Worm (Caenorhabditis elegans) whole organism, late embryonic: Measurements from ENCODE around the gene T19H5.7.

Experiments used
- C08G9.2 ChIP-seq: sonication (generic microtip); optimal IDR thresholded peaks from 2 replicates; lab custom pipeline; 2016; ENCODE audit warnings: mild to moderate bottlenecking, missing genetic modification characterization, moderate library complexity, missing compliant biosample characterization
- C38D4.7 ChIP-seq: fragments of 200-800 bp; sonication (Bioruptor generic); optimal IDR thresholded peaks from 2 replicates; lab custom pipeline; 2018; ENCODE audit warnings: mild to moderate bottlenecking, missing genetic modification characterization, moderate library complexity, missing compliant biosample characterization
- F13H6.1 ChIP-seq: sonication (generic microtip); optimal IDR thresholded peaks from 2 replicates; lab custom pipeline; 2016; ENCODE audit warnings: missing genetic modification characterization, missing compliant biosample characterization
- ama-1 ChIP-seq: fragments of 150-350 bp; optimal IDR thresholded peaks from 2 replicates; lab custom pipeline; 2014
- ceh-18 ChIP-seq: sonication (generic microtip); optimal IDR thresholded peaks from 2 replicates; lab custom pipeline; 2016; ENCODE audit warnings: missing genetic modification characterization, missing compliant biosample characterization
- ceh-31 ChIP-seq: sonication (generic microtip); optimal IDR thresholded peaks from 2 replicates; lab custom pipeline; 2016; ENCODE audit warnings: missing genetic modification characterization, missing compliant biosample characterization
- ceh-45 ChIP-seq: fragments of 200-800 bp; sonication (Bioruptor generic); IDR thresholded peaks from 2 replicates; pipeline ENCODE4 v1.3.6; 2022; ENCODE audit warnings: missing genetic modification reagents, missing genetic modification characterization, missing compliant biosample characterization
- ceh-48 ChIP-seq: sonication (generic microtip); optimal IDR thresholded peaks from 2 replicates; lab custom pipeline; 2016; ENCODE audit warnings: missing genetic modification characterization, inconsistent platforms, missing compliant biosample characterization
- ceh-6 ChIP-seq: fragments of 200-800 bp; sonication (Bioruptor generic); optimal IDR thresholded peaks from 2 replicates; lab custom pipeline; 2018; ENCODE audit warnings: mild to moderate bottlenecking, missing genetic modification characterization, missing compliant biosample characterization
- ceh-9 ChIP-seq: sonication (generic microtip); optimal IDR thresholded peaks from 2 replicates; lab custom pipeline; 2016; ENCODE audit warnings: mild to moderate bottlenecking, missing genetic modification characterization, inconsistent platforms, missing compliant biosample characterization
- che-1 ChIP-seq: sonication (generic microtip); optimal IDR thresholded peaks from 2 replicates; lab custom pipeline; 2016; ENCODE audit warnings: mild to moderate bottlenecking, missing genetic modification characterization, missing compliant biosample characterization
- dmd-4 ChIP-seq: sonication (generic microtip); optimal IDR thresholded peaks from 2 replicates; lab custom pipeline; 2016; ENCODE audit warnings: borderline replicate concordance, missing genetic modification characterization, missing compliant biosample characterization
- elt-2 ChIP-seq: sonication (generic microtip); optimal IDR thresholded peaks from 2 replicates; lab custom pipeline; 2016; ENCODE audit warnings: missing genetic modification reagents, missing genetic modification characterization, missing compliant biosample characterization
- fax-1 ChIP-seq: sonication (generic microtip); optimal IDR thresholded peaks from 2 replicates; lab custom pipeline; 2016; ENCODE audit warnings: missing genotype, missing genetic modification characterization, missing compliant biosample characterization
- fkh-10 ChIP-seq: fragments of 150-350 bp; optimal IDR thresholded peaks from 2 replicates; lab custom pipeline; 2014; ENCODE audit warnings: missing biosample characterization, missing genetic modification reagents, missing genetic modification characterization
- hlh-13 ChIP-seq: fragments of 200-800 bp; sonication (Bioruptor generic); optimal IDR thresholded peaks from 2 replicates; lab custom pipeline; 2018; ENCODE audit warnings: mild to moderate bottlenecking, missing genetic modification characterization, missing compliant biosample characterization
- hlh-30 ChIP-seq: sonication (generic microtip); optimal IDR thresholded peaks from 2 replicates; lab custom pipeline; 2017; ENCODE audit warnings: antibody characterized with exemption, missing genetic modification characterization, missing compliant biosample characterization; ENCODE audit not compliant: insufficient read depth
- hlh-8 ChIP-seq: sonication (generic microtip); optimal IDR thresholded peaks from 2 replicates; lab custom pipeline; 2016; ENCODE audit warnings: missing genotype, missing genetic modification characterization, missing compliant biosample characterization
- lim-6 ChIP-seq: sonication (generic microtip); optimal IDR thresholded peaks from 2 replicates; lab custom pipeline; 2016; ENCODE audit warnings: missing genetic modification characterization, missing compliant biosample characterization
- lin-11 ChIP-seq: fragments of 200-800 bp; sonication (Bioruptor generic); optimal IDR thresholded peaks from 2 replicates; lab custom pipeline; 2018; ENCODE audit warnings: mild to moderate bottlenecking, missing genetic modification characterization, missing compliant biosample characterization
- nfya-1 ChIP-seq: sonication (generic microtip); optimal IDR thresholded peaks from 2 replicates; lab custom pipeline; 2017; ENCODE audit warnings: missing genetic modification characterization, mild to moderate bottlenecking, missing compliant biosample characterization, antibody characterized with exemption, moderate library complexity
- nhr-232 ChIP-seq: sonication (generic microtip); optimal IDR thresholded peaks from 2 replicates; lab custom pipeline; 2016; ENCODE audit warnings: missing genetic modification characterization, missing compliant biosample characterization
- pat-9 ChIP-seq: fragments of 200-800 bp; sonication (Bioruptor generic); optimal IDR thresholded peaks from 2 replicates; lab custom pipeline; 2018; ENCODE audit warnings: mild to moderate bottlenecking, missing genetic modification characterization, moderate library complexity, missing compliant biosample characterization
- pax-1 ChIP-seq: fragments of 150-350 bp; optimal IDR thresholded peaks from 2 replicates; lab custom pipeline; 2014; ENCODE audit warnings: missing biosample characterization, missing genetic modification characterization
- pha-2 ChIP-seq: sonication (generic microtip); optimal IDR thresholded peaks from 2 replicates; lab custom pipeline; 2017; ENCODE audit warnings: mild to moderate bottlenecking, missing genetic modification characterization, missing compliant biosample characterization
- pha-4 ChIP-seq: fragments of 150-350 bp; optimal IDR thresholded peaks from 2 replicates; lab custom pipeline; 2018; ENCODE audit warnings: missing biosample characterization, missing genetic modification reagents, missing genetic modification characterization
- pros-1 ChIP-seq: fragments of 150-350 bp; optimal IDR thresholded peaks from 2 replicates; lab custom pipeline; 2014; ENCODE audit warnings: missing biosample characterization, missing genetic modification reagents, missing genetic modification characterization
- syd-9 ChIP-seq: sonication (generic microtip); optimal IDR thresholded peaks from 2 replicates; lab custom pipeline; 2016; ENCODE audit warnings: mild to moderate bottlenecking, missing genetic modification characterization, moderate library complexity, missing compliant biosample characterization
- tbx-7 ChIP-seq: sonication (generic microtip); optimal IDR thresholded peaks from 2 replicates; lab custom pipeline; 2016; ENCODE audit warnings: missing genotype, missing genetic modification characterization, missing compliant biosample characterization
- ttx-3 ChIP-seq: sonication (generic microtip); optimal IDR thresholded peaks from 2 replicates; lab custom pipeline; 2016; ENCODE audit warnings: missing genetic modification reagents, missing genetic modification characterization, missing compliant biosample characterization
- unc-3 ChIP-seq, 2 experiments: fragments of 200-800 bp in 1 of 2; sonication (Bioruptor generic) in 1 of 2; sonication (generic microtip) in 1 of 2; conservative IDR thresholded peaks in 1 of 2; optimal IDR thresholded peaks in 1 of 2; 2 replicates each; pipeline versions ENCODE4 v1.3.6 to Lab custom; 2016 to 2022; ENCODE audit warnings: missing compliant biosample characterization in 2 of 2, missing genetic modification characterization in 2 of 2, missing genetic modification reagents in 1 of 2
- unc-42 ChIP-seq: sonication (generic microtip); optimal IDR thresholded peaks from 2 replicates; lab custom pipeline; 2016; ENCODE audit warnings: missing genotype, missing genetic modification characterization, missing compliant biosample characterization
- unc-55 ChIP-seq: sonication (generic microtip); optimal IDR thresholded peaks from 2 replicates; lab custom pipeline; 2017; ENCODE audit warnings: missing biosample characterization, missing genetic modification reagents, missing genetic modification characterization
- zip-5 ChIP-seq: sonication (generic microtip); optimal IDR thresholded peaks from 2 replicates; lab custom pipeline; 2016; ENCODE audit warnings: missing genetic modification characterization, missing compliant biosample characterization
- ztf-16 ChIP-seq: sonication (generic microtip); optimal IDR thresholded peaks from 2 replicates; lab custom pipeline; 2017; ENCODE audit warnings: missing genetic modification characterization, missing compliant biosample characterization

T19H5.7 gene

ce11 chrII:9521570-9521969 lies 41.7 kb upstream of the T19H5.7 start, which contains the start of gene sra-1:
Gene sra-1, minus strand, starts transcription at chrII:9521670.
- no peak for TF ChIP-seq hlh-13 (GFP tag; lab: Kevin White, UChicago)
- no peak for TF ChIP-seq lin-11 (tag; lab: Kevin White, UChicago)
- no peak for TF ChIP-seq tbx-7
- TF ChIP-seq fkh-10: no peak
- TF ChIP-seq unc-55 (GFP tag; lab: Kevin White, UChicago): no peak
- TF ChIP-seq ztf-16: no peak
- TF ChIP-seq C38D4.7 (GFP tag; lab: Kevin White, UChicago): no peak
- no peak for TF ChIP-seq nfya-1 (tag; lab: Kevin White, UChicago)
- TF ChIP-seq ttx-3 (tag; lab: Kevin White, UChicago): no peak
- TF ChIP-seq syd-9 (tag; lab: Kevin White, UChicago): no peak
- no peak for TF ChIP-seq ama-1 (lab: Kevin White, UChicago)
- no peak for TF ChIP-seq nhr-232
- TF ChIP-seq pha-4 (tag; lab: Kevin White, UChicago): no peak
- no peak for TF ChIP-seq ceh-31 (tag; lab: Kevin White, UChicago)
- no peak for TF ChIP-seq F13H6.1 (tag; lab: Kevin White, UChicago)
- TF ChIP-seq pax-1 (tag; lab: Kevin White, UChicago): no peak
- TF ChIP-seq ceh-9: no peak

- no peak for TF ChIP-seq syd-9 (tag; lab: Kevin White, UChicago)
- TF ChIP-seq unc-42 (tag; lab: Kevin White, UChicago): no peak
- TF ChIP-seq ceh-18 (tag; lab: Kevin White, UChicago): no peak
- no peak for TF ChIP-seq lim-6 (tag; lab: Kevin White, UChicago)
- no peak for TF ChIP-seq lin-11 (tag; lab: Kevin White, UChicago)
- TF ChIP-seq ceh-9: no peak
- no peak for TF ChIP-seq C38D4.7 (GFP tag; lab: Kevin White, UChicago)
- TF ChIP-seq unc-3 (GFP tag; conservative IDR thresholded peaks at IDR 0.05; lab: Robert Waterston, UW): no peak
- no peak for TF ChIP-seq unc-3 (tag; optimal IDR thresholded peaks at IDR 0.05; lab: Kevin White, UChicago)
- TF ChIP-seq hlh-30 (tag; lab: Kevin White, UChicago): no peak
- TF ChIP-seq dmd-4 (tag; lab: Kevin White, UChicago): no peak
- TF ChIP-seq che-1: no peak
- TF ChIP-seq, all 69 proteins: peak for 0
Observed at ce11 chrII:9518781-9519180, 38.9 kb upstream of the T19H5.7 start, which contains the start of the genes sfxn-1.1 and AH6.3. Gene sfxn-1.1, minus strand, starts transcription at chrII:9518881. Gene AH6.3, plus strand, starts transcription at chrII:9519055.

DNA sequence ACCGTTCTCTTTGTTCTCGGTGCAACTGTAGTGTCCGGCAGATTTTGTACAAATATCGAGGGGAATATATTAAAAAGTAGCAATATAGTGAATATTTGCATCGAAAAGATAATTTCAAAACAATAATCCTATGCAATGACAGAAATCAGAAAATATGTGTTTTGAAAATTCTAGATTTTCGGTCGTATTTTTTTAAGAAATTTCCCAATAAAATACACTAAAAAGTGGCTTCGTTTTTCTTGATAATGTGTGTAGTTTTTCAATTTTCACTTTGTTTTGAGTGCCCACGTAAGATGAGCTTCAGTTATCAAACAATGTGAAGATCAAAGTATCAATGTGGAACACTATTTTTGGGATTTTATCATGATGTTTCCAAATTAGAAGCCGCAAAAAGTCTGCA lies 36.9 kb upstream of the T19H5.7 start, which contains the start of gene gcy-1:
Gene gcy-1 (minus strand): TSS at position 101 of the 400 bp plus-strand sequence.
- no peak for TF ChIP-seq C08G9.2
- TF ChIP-seq che-1: no peak
- TF ChIP-seq ceh-48 (tag; lab: Kevin White, UChicago): no peak
- TF ChIP-seq pat-9: no peak
- no peak for TF ChIP-seq pha-2 (tag; lab: Kevin White, UChicago)
- no peak for TF ChIP-seq tbx-7
- TF ChIP-seq dmd-4 (tag; lab: Kevin White, UChicago): no peak
- no peak for TF ChIP-seq fax-1
- no peak for TF ChIP-seq ceh-18 (tag; lab: Kevin White, UChicago)
- no peak for TF ChIP-seq pros-1 (tag; lab: Kevin White, UChicago)
- TF ChIP-seq ama-1 (lab: Kevin White, UChicago): no peak
- no peak for TF ChIP-seq unc-3 (GFP tag; conservative IDR thresholded peaks at IDR 0.05; lab: Robert Waterston, UW)
- TF ChIP-seq unc-3 (tag; optimal IDR thresholded peaks at IDR 0.05; lab: Kevin White, UChicago): no peak
- no peak for TF ChIP-seq unc-55 (GFP tag; lab: Kevin White, UChicago)
- no peak for TF ChIP-seq ceh-31 (tag; lab: Kevin White, UChicago)
- TF ChIP-seq zip-5 (tag; lab: Kevin White, UChicago): no peak
- TF ChIP-seq hlh-8 (tag; lab: Kevin White, UChicago): no peak
- TF ChIP-seq ceh-45 (GFP tag; lab: Robert Waterston, UW): no peak
- TF ChIP-seq elt-2: no peak
- no peak for TF ChIP-seq ceh-6 (GFP tag; lab: Kevin White, UChicago)
- TF ChIP-seq, all 69 proteins: peak for 0
